Worm (Caenorhabditis elegans) whole organism, L3 larva: ENCODE measurements around the gene F10C2.4.
A peak's percentile ranks its signal among the peaks of the same experiment; 100 is the strongest.

Experiments
- lin-15B ChIP-seq: fragments of 150-350 bp; optimal IDR thresholded peaks from 2 replicates; lab custom pipeline; 2014; ENCODE audit warnings: missing biosample characterization, missing genetic modification characterization
- nfya-1 ChIP-seq: sonication (generic microtip); optimal IDR thresholded peaks from 2 replicates; lab custom pipeline; 2017; ENCODE audit warnings: missing genetic modification characterization, mild to moderate bottlenecking, missing compliant biosample characterization, antibody characterized with exemption, moderate library complexity; ENCODE audit not compliant: insufficient read depth
- sea-2 ChIP-seq: fragments of 150-350 bp; sonication (generic microtip); optimal IDR thresholded peaks from 4 replicates; lab custom pipeline; 2014; ENCODE audit warnings: missing biosample characterization, missing genetic modification reagents, missing genetic modification characterization

DNA sequence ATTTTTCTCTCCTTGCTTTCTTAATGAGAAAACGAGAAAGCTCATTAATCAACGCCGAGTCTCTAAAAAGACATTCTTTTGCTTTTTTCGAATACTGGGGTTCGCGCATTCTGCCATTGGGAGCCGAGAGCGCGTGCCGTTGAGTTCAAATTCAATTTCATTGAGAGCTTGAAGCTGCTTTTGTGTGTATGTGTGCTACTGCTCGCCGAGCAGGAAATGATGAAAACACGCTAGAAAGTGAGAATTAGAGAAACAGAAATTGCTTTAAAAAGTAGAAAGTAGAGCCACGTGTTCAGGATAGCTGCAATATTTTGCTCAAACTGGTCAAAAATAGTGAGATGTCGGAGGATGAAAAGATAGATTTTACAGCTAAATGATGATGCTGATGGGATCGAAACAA is 15.7 kb upstream of the F10C2.4 start:
- TF ChIP-seq sea-2 (GFP tag; lab: Kevin White, UChicago) (no peak), lin-15B (tag; lab: Kevin White, UChicago) (no peak), nfya-1 (peak; percentile 45)
